Fruit fly (Drosophila melanogaster) S2 (cell line): Measurements from ENCODE around the gene CG15743.

Experiments
- CG8478 ChIP-seq: fragments of >200 bp; optimal IDR thresholded peaks from 2 replicates; lab custom pipeline; 2018
- CTCF ChIP-seq, 2 experiments: fragments of >200 bp; optimal IDR thresholded peaks; 2 replicates each; lab custom pipeline; 2018

CG15743 gene

dm6 chrX:13334434-13335146, 49.1 kb downstream of the CG15743 start:
- no peak for TF ChIP-seq CG8478 (lab: Kevin White, UChicago)
- TF ChIP-seq CTCF (optimal IDR thresholded peaks at IDR 0.05; lab: Kevin White, UChicago) = no peak
